Worm (Caenorhabditis elegans): ENCODE results near the gene C50C3.5.

DNA sequence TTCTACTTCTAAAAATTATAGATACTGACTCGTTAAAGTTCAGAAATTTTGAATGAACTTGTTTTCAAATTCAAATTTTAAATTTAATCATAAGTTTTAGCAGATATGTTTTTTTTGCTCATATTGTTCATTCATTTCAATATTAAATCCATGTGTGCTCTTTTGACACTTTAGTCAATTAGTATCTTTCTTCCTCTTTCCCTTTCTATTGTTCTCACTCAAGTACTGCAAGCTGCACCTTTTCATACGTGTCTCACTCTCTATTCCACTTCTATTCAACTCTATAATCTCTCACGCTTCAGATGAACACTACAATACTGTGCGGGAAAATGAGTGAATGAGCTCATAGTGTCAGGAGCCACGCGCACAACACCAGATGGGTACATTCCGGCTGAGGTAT lies 38.9 kb downstream of the C50C3.5 start, which contains the start of gene C30A5.16:
- TF ChIP-seq him-1 (tag; optimal IDR thresholded peaks at IDR 0.05) (no peak), W03F9.2 (tag; optimal IDR thresholded peaks at IDR 0.05) (no peak), dao-5 (tag; optimal IDR thresholded peaks at IDR 0.05) (no peak)

All from whole organism, L4/young adult.